Fruit fly (Drosophila melanogaster) whole organism, embryonic: ENCODE data around the gene nAChRalpha3.

ENCODE experiments used
- Antp ChIP-seq: fragments of 200-800 bp; sonication (Bioruptor generic); optimal IDR thresholded peaks from 3 replicates; lab custom pipeline; 2016; ENCODE audit warnings: missing biosample characterization, missing genetic modification characterization
- CG11247 ChIP-seq: fragments of 200-800 bp; sonication (Bioruptor generic); IDR thresholded peaks from 2 replicates; pipeline ENCODE4 v1.3.6; 2022; ENCODE audit warnings: missing biosample characterization, missing genetic modification characterization
- CG11696 ChIP-seq: fragments of 200-800 bp; sonication (Bioruptor generic); IDR thresholded peaks from 2 replicates; pipeline ENCODE4 v1.3.6; 2022; ENCODE audit warnings: missing biosample characterization, missing genetic modification characterization
- CG14441 ChIP-seq: fragments of 200-800 bp; sonication (Bioruptor generic); IDR thresholded peaks from 2 replicates; pipeline ENCODE4 v1.3.6; 2022; ENCODE audit warnings: missing biosample characterization, missing genetic modification characterization
- CG14710 ChIP-seq: fragments of 200-800 bp; sonication (Bioruptor generic); optimal IDR thresholded peaks from 3 replicates; lab custom pipeline; 2019; ENCODE audit warnings: missing biosample characterization, mild to moderate bottlenecking, missing genetic modification characterization, moderate library complexity
- CG14965 ChIP-seq: fragments of 200-800 bp; sonication (Bioruptor generic); optimal IDR thresholded peaks from 2 replicates; lab custom pipeline; 2016; ENCODE audit warnings: missing biosample characterization, missing genetic modification characterization, borderline replicate concordance
- CG15269 ChIP-seq: fragments of 200-800 bp; sonication (Bioruptor generic); optimal IDR thresholded peaks from 2 replicates; lab custom pipeline; 2018; ENCODE audit warnings: missing biosample characterization, mild to moderate bottlenecking, missing genetic modification characterization, moderate library complexity
- CG1603 ChIP-seq: fragments of 200-800 bp; sonication (Bioruptor generic); optimal IDR thresholded peaks from 2 replicates; lab custom pipeline; 2019; ENCODE audit warnings: missing biosample characterization, mild to moderate bottlenecking, missing genetic modification characterization, moderate library complexity
- CG17385 ChIP-seq: fragments of 200-800 bp; sonication (Bioruptor generic); optimal IDR thresholded peaks from 3 replicates; lab custom pipeline; 2018; ENCODE audit warnings: missing biosample characterization, mild to moderate bottlenecking, missing genetic modification characterization
- CG17568 ChIP-seq: fragments of 200-800 bp; sonication (Bioruptor generic); optimal IDR thresholded peaks from 2 replicates; lab custom pipeline; 2018; ENCODE audit warnings: missing biosample characterization, mild to moderate bottlenecking, missing genetic modification characterization, moderate library complexity
- CG31224 ChIP-seq: fragments of 200-800 bp; sonication (Bioruptor generic); IDR thresholded peaks from 2 replicates; pipeline ENCODE4 v1.3.6; 2022; ENCODE audit warnings: missing biosample characterization, missing genetic modification characterization
- CG34224 ChIP-seq: fragments of 200-800 bp; sonication (Bioruptor generic); IDR thresholded peaks from 3 replicates; pipeline ENCODE4 v1.3.6; 2022; ENCODE audit warnings: missing biosample characterization, missing genetic modification characterization; ENCODE audit not compliant: partially characterized antibody
- CG3726 ChIP-seq: fragments of 200-800 bp; sonication (Bioruptor generic); IDR thresholded peaks from 3 replicates; pipeline ENCODE4, ENCODE4 v1.3.6; 2022; ENCODE audit warnings: missing biosample characterization, missing genetic modification characterization
- CG3847 ChIP-seq: fragments of 200-800 bp; sonication (Bioruptor generic); IDR thresholded peaks from 2 replicates; pipeline ENCODE4 v1.3.6; 2022; ENCODE audit warnings: missing biosample characterization, missing genetic modification characterization
- CG4360 ChIP-seq: fragments of 200-800 bp; sonication (Bioruptor generic); IDR thresholded peaks from 2 replicates; pipeline ENCODE4 v1.3.6; 2022; ENCODE audit warnings: missing biosample characterization, missing genetic modification characterization
- CG4854 ChIP-seq: fragments of 200-800 bp; sonication (Bioruptor generic); optimal IDR thresholded peaks from 2 replicates; lab custom pipeline; 2016; ENCODE audit warnings: missing biosample characterization, missing genetic modification characterization, inconsistent platforms
- CG5180 ChIP-seq: fragments of 200-800 bp; sonication (Bioruptor generic); optimal IDR thresholded peaks from 3 replicates; lab custom pipeline; 2017; ENCODE audit warnings: missing biosample characterization, missing genetic modification characterization, mild to moderate bottlenecking, moderate library complexity, missing genetic modification reagents
- CG5953 ChIP-seq: fragments of 200-800 bp; sonication (Bioruptor generic); IDR thresholded peaks from 2 replicates; pipeline ENCODE4 v1.3.6; 2022; ENCODE audit warnings: missing biosample characterization, missing genetic modification characterization
- CG6654 ChIP-seq: fragments of 200-800 bp; sonication (Bioruptor generic); optimal IDR thresholded peaks from 2 replicates; lab custom pipeline; 2017; ENCODE audit warnings: missing biosample characterization, mild to moderate bottlenecking, missing genetic modification characterization
- CG9437 ChIP-seq: fragments of 200-800 bp; sonication (Bioruptor generic); optimal IDR thresholded peaks from 2 replicates; lab custom pipeline; 2018; ENCODE audit warnings: missing biosample characterization, mild to moderate bottlenecking, missing genetic modification characterization
- D19A ChIP-seq: fragments of 200-800 bp; optimal IDR thresholded peaks from 3 replicates; lab custom pipeline; 2019; ENCODE audit warnings: missing biosample characterization, mild to moderate bottlenecking, missing genetic modification characterization, moderate library complexity
- Dp ChIP-seq: fragments of 200-800 bp; sonication (Bioruptor generic); optimal IDR thresholded peaks from 2 replicates; lab custom pipeline; 2018; ENCODE audit warnings: missing biosample characterization, mild to moderate bottlenecking, missing genetic modification characterization, moderate library complexity
- Ets65A ChIP-seq: fragments of 200-800 bp; sonication (Bioruptor generic); peaks from one replicate; lab custom pipeline; 2016; ENCODE audit warnings: missing biosample characterization, missing genetic modification characterization
- Ets97D ChIP-seq: fragments of 200-800 bp; sonication (Bioruptor generic); optimal IDR thresholded peaks from 3 replicates; lab custom pipeline; 2016; ENCODE audit warnings: missing biosample characterization, missing genetic modification characterization
- GATAe ChIP-seq: fragments of 200-800 bp; sonication (Bioruptor generic); conservative IDR thresholded peaks from 2 replicates; pipeline ENCODE4 v1.3.6; 2022; ENCODE audit warnings: missing biosample characterization, missing genetic modification characterization
- Med ChIP-seq: fragments of 200-800 bp; sonication (Bioruptor generic); peaks from one replicate; lab custom pipeline; 2016; ENCODE audit warnings: missing biosample characterization, missing genetic modification characterization, mild to moderate bottlenecking, inconsistent platforms, moderate library complexity
- NC2β ChIP-seq: fragments of 200-800 bp; sonication (Bioruptor generic); optimal IDR thresholded peaks from 2 replicates; lab custom pipeline; 2016; ENCODE audit warnings: missing biosample characterization, missing genetic modification characterization
- Ptx1 ChIP-seq: fragments of 200-800 bp; sonication (Bioruptor generic); IDR thresholded peaks from 2 replicates; pipeline ENCODE4 v1.3.6; 2022; ENCODE audit warnings: missing biosample characterization, missing genetic modification characterization
- Ssrp ChIP-seq: fragments of 200-800 bp; sonication (Bioruptor generic); optimal IDR thresholded peaks from 2 replicates; lab custom pipeline; 2018; ENCODE audit warnings: missing biosample characterization, mild to moderate bottlenecking, missing genetic modification characterization, moderate library complexity
- Stat92E ChIP-seq, 3 experiments: fragments of >200 bp in 2 of 3; fragments of 200-800 bp in 1 of 3; sonication (Bioruptor generic) in 1 of 3; optimal IDR thresholded peaks; 2 replicates each; lab custom pipeline; 2017 to 2019; ENCODE audit warnings: missing biosample characterization in 3 of 3, missing genetic modification characterization in 3 of 3, mild to moderate bottlenecking in 1 of 3, moderate library complexity in 1 of 3
- TFAM ChIP-seq: fragments of 200-800 bp; sonication (Bioruptor generic); optimal IDR thresholded peaks from 2 replicates; lab custom pipeline; 2017; ENCODE audit warnings: missing biosample characterization, missing genetic modification characterization, inconsistent platforms
- Xrp1 ChIP-seq: fragments of 200-800 bp; sonication (Bioruptor generic); IDR thresholded peaks from 2 replicates; pipeline ENCODE4 v1.3.6; 2022; ENCODE audit warnings: missing biosample characterization, missing genetic modification characterization
- aop ChIP-seq: fragments of 200-800 bp; sonication (Bioruptor generic); IDR thresholded peaks from 2 replicates; pipeline ENCODE4 v1.3.6; 2022; ENCODE audit warnings: missing biosample characterization, missing genetic modification characterization
- bowl ChIP-seq: fragments of 200-800 bp; sonication (Bioruptor generic); IDR thresholded peaks from 2 replicates; pipeline ENCODE4 v1.3.6; 2022; ENCODE audit warnings: missing biosample characterization, missing genetic modification characterization
- crp ChIP-seq, 2 experiments: fragments of 200-800 bp; sonication (Bioruptor generic); optimal IDR thresholded peaks; 2 replicates in 1 of 2; 3 replicates in 1 of 2; lab custom pipeline; 2017; ENCODE audit warnings: missing biosample characterization in 2 of 2, missing genetic modification characterization in 2 of 2, mild to moderate bottlenecking in 1 of 2, moderate library complexity in 1 of 2
- emc ChIP-seq: fragments of 200-800 bp; sonication (Bioruptor generic); optimal IDR thresholded peaks from 2 replicates; lab custom pipeline; 2016; ENCODE audit warnings: missing biosample characterization, missing genetic modification characterization
- ewg ChIP-seq: fragments of 200-800 bp; sonication (Bioruptor generic); optimal IDR thresholded peaks from 3 replicates; lab custom pipeline; 2017; ENCODE audit warnings: mild to moderate bottlenecking, missing biosample characterization, missing genetic modification reagents, missing genetic modification characterization
- gfzf ChIP-seq: fragments of 200-800 bp; sonication (Bioruptor generic); optimal IDR thresholded peaks from 2 replicates; lab custom pipeline; 2016; ENCODE audit warnings: missing biosample characterization, mild to moderate bottlenecking, missing genetic modification characterization, moderate library complexity
- hth ChIP-seq: fragments of >200 bp; optimal IDR thresholded peaks from 2 replicates; lab custom pipeline; 2017; ENCODE audit warnings: inconsistent platforms
- inv ChIP-seq: fragments of 200-800 bp; sonication (Bioruptor generic); IDR thresholded peaks from 2 replicates; pipeline ENCODE4 v1.3.6; 2022; ENCODE audit warnings: missing biosample characterization, missing genetic modification characterization; ENCODE audit not compliant: partially characterized antibody
- klu ChIP-seq: fragments of 200-800 bp; sonication (Bioruptor generic); IDR thresholded peaks from 2 replicates; pipeline ENCODE4 v1.3.6; 2022; ENCODE audit warnings: missing biosample characterization, missing genetic modification characterization
- mirr ChIP-seq: fragments of 200-800 bp; sonication (Bioruptor generic); optimal IDR thresholded peaks from 3 replicates; lab custom pipeline; 2018; ENCODE audit warnings: missing biosample characterization, mild to moderate bottlenecking, missing genetic modification characterization
- onecut ChIP-seq: fragments of 200-800 bp; sonication (Bioruptor generic); IDR thresholded peaks from 2 replicates; pipeline ENCODE4 v1.3.6; 2022; ENCODE audit warnings: missing biosample characterization, missing genetic modification characterization
- p53 ChIP-seq: fragments of 200-800 bp; sonication (Bioruptor generic); optimal IDR thresholded peaks from 2 replicates; lab custom pipeline; 2016; ENCODE audit warnings: missing biosample characterization, missing genetic modification characterization
- pros ChIP-seq: fragments of 200-800 bp; sonication (Bioruptor generic); optimal IDR thresholded peaks from 3 replicates; lab custom pipeline; 2019; ENCODE audit warnings: missing biosample characterization, mild to moderate bottlenecking, missing genetic modification characterization, moderate library complexity
- sc ChIP-seq, 3 experiments: fragments of >200 bp in 2 of 3; fragments of 200-800 bp in 1 of 3; sonication (Bioruptor generic) in 1 of 3; optimal IDR thresholded peaks; 2 replicates in 2 of 3; 3 replicates in 1 of 3; lab custom pipeline; 2017; ENCODE audit warnings: mild to moderate bottlenecking in 1 of 3, missing biosample characterization in 1 of 3, missing genetic modification characterization in 1 of 3, missing genetic modification reagents in 1 of 3
- sens ChIP-seq: fragments of 200-800 bp; sonication (Bioruptor generic); peaks from one replicate; lab custom pipeline; 2016; ENCODE audit warnings: missing biosample characterization, missing genetic modification characterization
- ssp ChIP-seq: fragments of 200-800 bp; sonication (Bioruptor generic); IDR thresholded peaks from 2 replicates; pipeline ENCODE4 v1.3.6; 2022; ENCODE audit warnings: missing biosample characterization, missing genetic modification characterization
- zf30C ChIP-seq: fragments of 200-800 bp; sonication (Bioruptor generic); optimal IDR thresholded peaks from 3 replicates; lab custom pipeline; 2018; ENCODE audit warnings: missing biosample characterization, mild to moderate bottlenecking, missing genetic modification characterization

The nAChRalpha3 gene

DNA sequence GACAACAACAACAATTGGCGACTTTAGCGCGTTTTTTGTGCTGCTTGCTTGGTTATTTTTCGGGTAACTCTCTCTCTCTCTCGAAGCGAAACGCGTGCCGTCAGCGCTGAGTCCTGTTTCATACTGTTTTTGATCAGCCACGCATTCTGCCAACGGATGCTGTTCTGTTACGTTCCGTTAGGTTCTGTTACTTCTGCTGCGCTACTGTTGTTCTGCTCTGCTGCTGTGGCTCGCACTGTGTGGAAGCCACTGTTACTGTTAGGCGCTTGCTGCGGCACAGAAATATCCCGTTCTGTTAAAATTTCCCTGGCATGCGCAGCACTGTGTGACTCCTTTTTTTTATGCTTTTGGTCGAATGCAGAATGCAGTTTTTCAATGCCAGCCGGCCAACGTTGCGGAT, at the start of gene nAChRalpha3:
nAChRalpha3 (minus strand) TSS at position 101 of the 400 bp plus-strand sequence.
- TF ChIP-seq sc (optimal IDR thresholded peaks at IDR 0.05; lab: Kevin White, UChicago) (no peak), sc (GFP tag; optimal IDR thresholded peaks at IDR 0.05; lab: Kevin White, UChicago) (no peak), TFAM (GFP tag; lab: Kevin White, UChicago) (no peak), Antp (GFP tag; lab: Kevin White, UChicago) (no peak), klu (GFP tag; lab: Robert Waterston, UW) (no peak), bowl (GFP tag; lab: Robert Waterston, UW) (no peak), ssp (GFP tag; lab: Robert Waterston, UW) (no peak), Dp (GFP tag; lab: Kevin White, UChicago) (no peak), CG6654 (GFP tag; lab: Kevin White, UChicago) (no peak), CG14965 (no peak), CG14441 (GFP tag; lab: Robert Waterston, UW) (no peak)

DNA sequence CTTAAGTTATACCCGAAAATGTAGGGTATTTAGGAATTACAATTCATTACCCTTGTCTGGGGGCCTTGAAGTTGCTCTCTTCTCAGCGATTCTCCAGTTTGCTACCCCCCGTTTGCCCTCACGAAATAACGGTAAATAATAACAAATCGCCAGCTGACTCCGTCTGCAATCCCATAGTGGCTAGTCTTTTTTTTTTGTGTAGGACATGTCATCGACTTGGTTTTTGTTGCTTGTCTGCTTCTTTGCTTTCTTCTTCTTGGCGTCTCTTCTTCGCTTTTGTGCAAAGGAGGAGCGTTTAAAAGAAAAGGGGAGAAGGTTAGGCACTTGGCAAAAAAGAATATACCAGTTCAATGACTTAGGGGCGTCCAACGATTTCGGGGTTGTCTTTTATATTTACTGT, 49.2 kb upstream of the nAChRalpha3 start:
- TF ChIP-seq CG1603 (tag; lab: Kevin White, UChicago) (no peak), crp (GFP tag; optimal IDR thresholded peaks at IDR 0.05; lab: Kevin White, UChicago) (peak in 1 of 2 experiments; percentile 28), CG4360 (GFP tag; lab: Robert Waterston, UW) (no peak), Med (GFP tag; lab: Kevin White, UChicago) (peak; percentile 13), NC2β (GFP tag; lab: Kevin White, UChicago) (no peak), CG3726 (no peak), Ets97D (GFP tag; lab: Kevin White, UChicago) (no peak), CG5180 (GFP tag; lab: Kevin White, UChicago) (no peak), CG4854 (GFP tag; lab: Kevin White, UChicago) (no peak), Stat92E (GFP tag; optimal IDR thresholded peaks at IDR 0.05; lab: Kevin White, UChicago) (no peak), zf30C (peak; percentile 57), D19A (tag; lab: Kevin White, UChicago) (peak; percentile 39), pros (GFP tag; lab: Kevin White, UChicago) (peak; percentile 78), CG17568 (GFP tag; lab: Kevin White, UChicago) (no peak), sens (peak; percentile 27), CG17385 (peak; percentile 45), hth (lab: Kevin White, UChicago) (no peak), aop (GFP tag; lab: Robert Waterston, UW) (no peak)

DNA sequence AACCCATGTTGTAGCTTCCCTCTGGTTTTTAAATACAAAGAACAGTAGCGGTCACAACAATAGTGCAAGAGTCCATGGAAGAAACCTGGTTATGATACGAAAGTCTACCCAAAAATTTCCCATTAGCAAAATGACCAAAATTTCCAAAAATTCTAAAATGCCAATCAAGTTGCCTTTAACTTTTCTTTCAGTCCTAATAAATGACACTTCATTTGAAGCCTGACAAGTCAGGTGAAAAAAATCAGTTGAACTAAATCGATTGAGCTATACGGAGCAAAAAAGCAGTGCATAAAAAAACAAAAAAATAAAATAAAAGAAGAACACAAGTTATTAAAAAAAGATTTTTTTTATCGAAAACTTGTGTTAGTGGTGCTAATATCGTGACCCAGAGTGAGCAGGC, 48.6 kb upstream of the nAChRalpha3 start:
- no peak for TF ChIP-seq CG31224 (GFP tag; lab: Robert Waterston, UW)
- no peak for TF ChIP-seq CG34224
- TF ChIP-seq CG14710 (tag; lab: Kevin White, UChicago), result no peak
- TF ChIP-seq mirr, result no peak
- TF ChIP-seq inv (GFP tag; lab: Robert Waterston, UW), result no peak
- no peak for TF ChIP-seq CG3847 (GFP tag; lab: Robert Waterston, UW)
- TF ChIP-seq CG11696 (GFP tag; lab: Robert Waterston, UW), result peak; percentile 56; the same call in 1 of the 2 replicates
- TF ChIP-seq ewg (GFP tag; lab: Kevin White, UChicago), result no peak
- TF ChIP-seq CG5953 (GFP tag; lab: Robert Waterston, UW), result no peak
- TF ChIP-seq Ets65A, result peak; percentile 25
- TF ChIP-seq onecut (GFP tag; lab: Robert Waterston, UW), result no peak
- no peak for TF ChIP-seq CG11247
- TF ChIP-seq emc (GFP tag; lab: Kevin White, UChicago), result no peak
- no peak for TF ChIP-seq Ssrp (tag; lab: Kevin White, UChicago)
- TF ChIP-seq gfzf, result no peak
- no peak for TF ChIP-seq GATAe
- TF ChIP-seq sens, result peak; percentile 79
- no peak for TF ChIP-seq Xrp1 (GFP tag; lab: Robert Waterston, UW)
- no peak for TF ChIP-seq p53 (GFP tag; lab: Kevin White, UChicago)
- 0 out of 2 replicates have a peak, but pooled peaks have one; percentile 19 for TF ChIP-seq Ptx1 (GFP tag; lab: Robert Waterston, UW)
- TF ChIP-seq Med (GFP tag; lab: Kevin White, UChicago), result peak; percentile 12
- TF ChIP-seq CG9437 (GFP tag; lab: Kevin White, UChicago), result no peak
- TF ChIP-seq CG15269 (tag; lab: Kevin White, UChicago), result no peak
